Worm (Caenorhabditis elegans): Measurements from ENCODE around the gene fbxl-3.

- TF ChIP-seq fos-1 (tag; optimal IDR thresholded peaks at IDR 0.05) (no peak), daf-12 (tag; optimal IDR thresholded peaks at IDR 0.05) (no peak), ztf-4 (tag; optimal IDR thresholded peaks at IDR 0.05) (no peak)
Measured at ce11 chrII:5418317-5418716, 19.6 kb upstream of the fbxl-3 start.
